Fruit fly (Drosophila melanogaster) whole organism, embryonic: ENCODE data around the gene Catsup.

Source experiments
- Atf-2 ChIP-seq: fragments of 200-800 bp; sonication (Bioruptor generic); optimal IDR thresholded peaks from 2 replicates; lab custom pipeline; 2016; ENCODE audit warnings: missing biosample characterization, missing genetic modification characterization
- BtbVII ChIP-seq: fragments of 200-800 bp; sonication (Bioruptor generic); optimal IDR thresholded peaks from 3 replicates; lab custom pipeline; 2017; ENCODE audit warnings: missing biosample characterization, mild to moderate bottlenecking, missing genetic modification characterization
- CG10147 ChIP-seq: fragments of 200-800 bp; sonication (Bioruptor generic); optimal IDR thresholded peaks from 2 replicates; lab custom pipeline; 2019; ENCODE audit warnings: missing biosample characterization, mild to moderate bottlenecking, missing genetic modification characterization, moderate library complexity
- CG12391 ChIP-seq: fragments of 200-800 bp; sonication (Bioruptor generic); optimal IDR thresholded peaks from 3 replicates; lab custom pipeline; 2018; ENCODE audit warnings: missing biosample characterization, mild to moderate bottlenecking, missing genetic modification characterization, moderate library complexity
- CG12942 ChIP-seq: fragments of 200-800 bp; sonication (Bioruptor generic); optimal IDR thresholded peaks from 3 replicates; lab custom pipeline; 2016; ENCODE audit warnings: missing biosample characterization, missing genetic modification characterization
- CG13123 ChIP-seq: fragments of 200-800 bp; sonication (Bioruptor generic); optimal IDR thresholded peaks from 2 replicates; lab custom pipeline; 2016; ENCODE audit warnings: missing biosample characterization, missing genetic modification characterization
- CG13775 ChIP-seq: fragments of 200-800 bp; sonication (Bioruptor generic); optimal IDR thresholded peaks from 3 replicates; lab custom pipeline; 2017; ENCODE audit warnings: missing biosample characterization, mild to moderate bottlenecking, missing genetic modification characterization
- CG15479 ChIP-seq: fragments of 200-800 bp; sonication (Bioruptor generic); optimal IDR thresholded peaks from 3 replicates; lab custom pipeline; 2019; ENCODE audit warnings: missing biosample characterization, mild to moderate bottlenecking, missing genetic modification characterization, moderate library complexity
- CG15514 ChIP-seq: fragments of 200-800 bp; sonication (Bioruptor generic); optimal IDR thresholded peaks from 3 replicates; lab custom pipeline; 2017; ENCODE audit warnings: missing biosample characterization, missing genetic modification characterization, mild to moderate bottlenecking, moderate library complexity, missing genetic modification reagents
- CG16815 ChIP-seq: fragments of 200-800 bp; sonication (Bioruptor generic); optimal IDR thresholded peaks from 3 replicates; lab custom pipeline; 2017; ENCODE audit warnings: missing biosample characterization, mild to moderate bottlenecking, missing genetic modification characterization
- CG16863 ChIP-seq: fragments of 200-800 bp; sonication (Bioruptor generic); optimal IDR thresholded peaks from 3 replicates; lab custom pipeline; 2016; ENCODE audit warnings: missing biosample characterization, missing genetic modification characterization
- CG18599 ChIP-seq: fragments of 200-800 bp; sonication (Bioruptor generic); optimal IDR thresholded peaks from 3 replicates; lab custom pipeline; 2017; ENCODE audit warnings: missing biosample characterization, missing genetic modification characterization, mild to moderate bottlenecking, moderate library complexity, missing genetic modification reagents
- CG32767 ChIP-seq: fragments of 200-800 bp; sonication (Bioruptor generic); IDR thresholded peaks from 2 replicates; pipeline ENCODE4 v1.3.6; 2022; ENCODE audit warnings: missing biosample characterization, missing genetic modification characterization
- CG6689 ChIP-seq: fragments of 200-800 bp; sonication (Bioruptor generic); IDR thresholded peaks from 2 replicates; pipeline ENCODE4 v1.3.6; 2022; ENCODE audit warnings: missing biosample characterization, missing genetic modification characterization
- CG7839 ChIP-seq: fragments of 200-800 bp; sonication (Bioruptor generic); optimal IDR thresholded peaks from 3 replicates; lab custom pipeline; 2018; ENCODE audit warnings: missing biosample characterization, mild to moderate bottlenecking, missing genetic modification characterization, moderate library complexity
- CG9797 ChIP-seq: fragments of 200-800 bp; sonication (Bioruptor generic); optimal IDR thresholded peaks from 3 replicates; lab custom pipeline; 2018; ENCODE audit warnings: missing biosample characterization, mild to moderate bottlenecking, missing genetic modification characterization
- CG9932 ChIP-seq: fragments of 200-800 bp; sonication (Bioruptor generic); IDR thresholded peaks from 2 replicates; pipeline ENCODE4 v1.3.6; 2022; ENCODE audit warnings: missing biosample characterization, missing genetic modification characterization
- Chrac-16 ChIP-seq: fragments of 200-800 bp; sonication (Bioruptor generic); optimal IDR thresholded peaks from 3 replicates; lab custom pipeline; 2016; ENCODE audit warnings: missing biosample characterization, missing genetic modification characterization
- Deaf1 ChIP-seq: fragments of 200-800 bp; optimal IDR thresholded peaks from 3 replicates; lab custom pipeline; 2019; ENCODE audit warnings: missing biosample characterization, mild to moderate bottlenecking, missing genetic modification characterization, moderate library complexity
- Fer2 ChIP-seq: fragments of 200-800 bp; sonication (Bioruptor generic); optimal IDR thresholded peaks from 2 replicates; lab custom pipeline; 2018; ENCODE audit warnings: missing biosample characterization, mild to moderate bottlenecking, missing genetic modification characterization, moderate library complexity
- Hr3 ChIP-seq: fragments of 200-800 bp; sonication (Bioruptor generic); optimal IDR thresholded peaks from 3 replicates; lab custom pipeline; 2016; ENCODE audit warnings: missing biosample characterization, missing genetic modification characterization
- Lhr ChIP-seq: fragments of 200-800 bp; sonication (Bioruptor generic); optimal IDR thresholded peaks from 3 replicates; lab custom pipeline; 2017; ENCODE audit warnings: mild to moderate bottlenecking, missing biosample characterization, missing genetic modification reagents, missing genetic modification characterization
- Lpt ChIP-seq: fragments of >200 bp; optimal IDR thresholded peaks from 2 replicates; lab custom pipeline; 2018; ENCODE audit warnings: missing biosample characterization, missing genetic modification characterization
- Max ChIP-seq: fragments of 200-800 bp; sonication (Bioruptor generic); optimal IDR thresholded peaks from 2 replicates; lab custom pipeline; 2016; ENCODE audit warnings: missing biosample characterization, mild to moderate bottlenecking, missing genetic modification characterization
- Med ChIP-seq: fragments of 200-800 bp; sonication (Bioruptor generic); peaks from one replicate; lab custom pipeline; 2016; ENCODE audit warnings: missing biosample characterization, missing genetic modification characterization, mild to moderate bottlenecking, inconsistent platforms, moderate library complexity
- Sry-δ ChIP-seq: fragments of 200-800 bp; sonication (Bioruptor generic); optimal IDR thresholded peaks from 2 replicates; lab custom pipeline; 2016; ENCODE audit warnings: missing biosample characterization, missing genetic modification characterization
- Taf1 ChIP-seq: fragments of 200-800 bp; sonication (Bioruptor generic); IDR thresholded peaks from 2 replicates; pipeline ENCODE4 v1.3.6; 2022; ENCODE audit warnings: missing biosample characterization, missing genetic modification characterization
- ab ChIP-seq: fragments of 200-800 bp; sonication (Bioruptor generic); optimal IDR thresholded peaks from 2 replicates; lab custom pipeline; 2016; ENCODE audit warnings: missing biosample characterization, missing genetic modification characterization
- cato ChIP-seq: fragments of 200-800 bp; sonication (Bioruptor generic); optimal IDR thresholded peaks from 2 replicates; lab custom pipeline; 2016; ENCODE audit warnings: missing biosample characterization, missing genetic modification characterization, borderline replicate concordance
- chinmo ChIP-seq: fragments of 200-800 bp; sonication (Bioruptor generic); IDR thresholded peaks from 4 replicates; pipeline ENCODE4 v1.3.6; 2022; ENCODE audit warnings: missing biosample characterization, missing genetic modification characterization; ENCODE audit not compliant: partially characterized antibody
- dati ChIP-seq: fragments of 200-800 bp; sonication (Bioruptor generic); IDR thresholded peaks from 2 replicates; pipeline ENCODE4 v1.3.6; 2022; ENCODE audit warnings: missing biosample characterization, missing genetic modification characterization
- esg ChIP-seq: fragments of 200-800 bp; sonication (Bioruptor generic); conservative IDR thresholded peaks from 2 replicates; pipeline ENCODE4 v1.3.6; 2022; ENCODE audit warnings: missing biosample characterization, missing genetic modification characterization
- gce ChIP-seq: fragments of 200-800 bp; sonication (Bioruptor generic); IDR thresholded peaks from 3 replicates; pipeline ENCODE4 v1.3.6; 2022; ENCODE audit warnings: missing biosample characterization, missing genetic modification characterization
- grau ChIP-seq: fragments of 200-800 bp; optimal IDR thresholded peaks from 3 replicates; lab custom pipeline; 2019; ENCODE audit warnings: missing biosample characterization, mild to moderate bottlenecking, missing genetic modification characterization, moderate library complexity
- ind ChIP-seq: fragments of 200-800 bp; sonication (Bioruptor generic); optimal IDR thresholded peaks from 3 replicates; lab custom pipeline; 2016; ENCODE audit warnings: missing biosample characterization, missing genetic modification characterization
- jing ChIP-seq: fragments of 200-800 bp; sonication (Bioruptor generic); optimal IDR thresholded peaks from 2 replicates; lab custom pipeline; 2018; ENCODE audit warnings: missing biosample characterization, mild to moderate bottlenecking, missing genetic modification characterization
- kah ChIP-seq: fragments of 200-800 bp; sonication (Bioruptor generic); optimal IDR thresholded peaks from 2 replicates; lab custom pipeline; 2018; ENCODE audit warnings: missing biosample characterization, mild to moderate bottlenecking, missing genetic modification characterization
- kni ChIP-seq: fragments of 200-800 bp; sonication (Bioruptor generic); optimal IDR thresholded peaks from 3 replicates; lab custom pipeline; 2017; ENCODE audit warnings: mild to moderate bottlenecking, missing biosample characterization, missing genetic modification reagents, missing genetic modification characterization
- nau ChIP-seq: fragments of 200-800 bp; sonication (Bioruptor generic); optimal IDR thresholded peaks from 3 replicates; lab custom pipeline; 2017; ENCODE audit warnings: missing biosample characterization, mild to moderate bottlenecking, missing genetic modification characterization, missing genetic modification reagents
- pan ChIP-seq, 4 experiments: fragments of >200 bp in 3 of 4; fragments of 200-800 bp in 1 of 4; sonication (Bioruptor generic) in 1 of 4; optimal IDR thresholded peaks in 3 of 4; IDR thresholded peaks in 1 of 4; 2 replicates each; pipeline versions ENCODE4 v1.3.6 to Lab custom; 2017 to 2022; ENCODE audit warnings: missing biosample characterization in 2 of 4, missing genetic modification characterization in 2 of 4, mixed read lengths in 1 of 4
- phol ChIP-seq: fragments of 200-800 bp; sonication (Bioruptor generic); optimal IDR thresholded peaks from 3 replicates; lab custom pipeline; 2018; ENCODE audit warnings: missing biosample characterization, mild to moderate bottlenecking, missing genetic modification characterization, moderate library complexity
- psq ChIP-seq: fragments of 200-800 bp; sonication (Bioruptor generic); optimal IDR thresholded peaks from 2 replicates; lab custom pipeline; 2017; ENCODE audit warnings: missing biosample characterization, missing genetic modification characterization
- ro ChIP-seq: fragments of 200-800 bp; sonication (Bioruptor generic); IDR thresholded peaks from 2 replicates; pipeline ENCODE4 v1.3.6; 2022; ENCODE audit warnings: missing biosample characterization, missing genetic modification characterization
- slou ChIP-seq: fragments of 200-800 bp; sonication (Bioruptor generic); optimal IDR thresholded peaks from 3 replicates; lab custom pipeline; 2016; ENCODE audit warnings: missing biosample characterization, missing genetic modification characterization
- sug ChIP-seq: fragments of 200-800 bp; optimal IDR thresholded peaks from 2 replicates; lab custom pipeline; 2019; ENCODE audit warnings: missing biosample characterization, mild to moderate bottlenecking, missing genetic modification characterization, moderate library complexity
- tgo ChIP-seq: fragments of 200-800 bp; sonication (Bioruptor generic); IDR thresholded peaks from 3 replicates; pipeline ENCODE4 v1.3.6; 2022; ENCODE audit warnings: missing biosample characterization, missing genetic modification characterization
- tin ChIP-seq: fragments of 200-800 bp; sonication (Bioruptor generic); optimal IDR thresholded peaks from 3 replicates; lab custom pipeline; 2016; ENCODE audit warnings: missing biosample characterization, missing genetic modification characterization
- tll ChIP-seq, 2 experiments: fragments of 200-800 bp in 1 of 2; fragments of >200 bp in 1 of 2; sonication (Bioruptor generic) in 1 of 2; optimal IDR thresholded peaks; 2 replicates each; lab custom pipeline; 2017 to 2019; ENCODE audit warnings: missing biosample characterization in 2 of 2, missing genetic modification characterization in 2 of 2, mild to moderate bottlenecking in 1 of 2, moderate library complexity in 1 of 2
- zfh1 ChIP-seq: fragments of 200-800 bp; sonication (Bioruptor generic); IDR thresholded peaks from 3 replicates; pipeline ENCODE4 v1.3.6; 2022; ENCODE audit warnings: missing biosample characterization, missing genetic modification characterization

The Catsup gene

dm6 chr2L:19045111-19045560 is 3.5 kb downstream of the Catsup start, which contains the start of the genes Ttc19 and Acn (continued):
- TF ChIP-seq ro (peak; percentile 8; the same call in 1 of the 2 replicates), Sry-δ (GFP tag; lab: Kevin White, UChicago) (peak; percentile 98), Hr3 (GFP tag; lab: Kevin White, UChicago) (peak; percentile 81), CG10147 (peak; percentile 84), Chrac-16 (GFP tag; lab: Kevin White, UChicago) (peak; percentile 82), sug (tag; lab: Kevin White, UChicago) (peak; percentile 88), slou (peak; percentile 69), CG9932 (GFP tag; lab: Robert Waterston, UW) (peak; percentile 92), cato (GFP tag; lab: Kevin White, UChicago) (peak; percentile 68), kah (GFP tag; lab: Kevin White, UChicago) (peak; percentile 29), nau (no peak), esg (GFP tag; lab: Robert Waterston, UW) (peak; percentile 83), tgo (peak; percentile 86), ind (peak; percentile 80), CG9797 (GFP tag; lab: Kevin White, UChicago) (peak; percentile 39), Fer2 (tag; lab: Kevin White, UChicago) (peak; percentile 71), Deaf1 (tag; lab: Kevin White, UChicago) (no peak), Med (GFP tag; lab: Kevin White, UChicago) (peak; percentile 97), psq (GFP tag; lab: Kevin White, UChicago) (peak; percentile 68), CG15479 (GFP tag; lab: Kevin White, UChicago) (no peak), jing (GFP tag; lab: Kevin White, UChicago) (no peak), CG16863 (GFP tag; lab: Kevin White, UChicago) (peak; percentile 89), pan (optimal IDR thresholded peaks at IDR 0.05; lab: Kevin White, UChicago) (no peak), pan (GFP tag; optimal IDR thresholded peaks at IDR 0.05 in 1 of 2, IDR thresholded peaks at IDR 0.05 in 1 of 2) (peak in 1 of 2 experiments; percentile 87), ab (GFP tag; lab: Kevin White, UChicago) (peak; percentile 69), CG16815 (GFP tag; lab: Kevin White, UChicago) (peak; percentile 73), CG7839 (tag; lab: Kevin White, UChicago) (peak; percentile 78), Max (peak; percentile 78), chinmo (GFP tag; lab: Robert Waterston, UW) (peak; percentile 86), CG12391 (tag; lab: Kevin White, UChicago) (peak; percentile 94), phol (peak; percentile 96), tin (GFP tag; lab: Kevin White, UChicago) (peak; percentile 88), CG6689 (peak; percentile 78), CG13123 (GFP tag; lab: Kevin White, UChicago) (peak; percentile 65), CG15514 (GFP tag; lab: Kevin White, UChicago) (peak; percentile 79), Lpt (GFP tag; lab: Kevin White, UChicago) (no peak), dati (GFP tag; lab: Robert Waterston, UW) (peak; percentile 45; the same call in 1 of the 2 replicates), CG12942 (GFP tag; lab: Kevin White, UChicago) (peak; percentile 79), gce (0 out of 3 replicates have a peak, but pooled peaks have one; percentile 33), tll (GFP tag; optimal IDR thresholded peaks at IDR 0.05; lab: Kevin White, UChicago) (no peak), Atf-2 (GFP tag; lab: Kevin White, UChicago) (peak; percentile 80), Lhr (peak; percentile 51), kni (GFP tag; lab: Kevin White, UChicago) (no peak), zfh1 (GFP tag; lab: Robert Waterston, UW) (peak; percentile 90), Taf1 (GFP tag; lab: Robert Waterston, UW) (peak; percentile 71), grau (tag; lab: Kevin White, UChicago) (peak; percentile 78), CG13775 (GFP tag; lab: Kevin White, UChicago) (peak; percentile 91), BtbVII (GFP tag; lab: Kevin White, UChicago) (peak; percentile 6), CG18599 (peak; percentile 81), CG32767 (GFP tag; lab: Robert Waterston, UW) (peak; percentile 50)
